Fruit fly (Drosophila melanogaster) whole organism, embryonic: ENCODE measurements around the gene RpL5.

Source experiments
- Abd-B ChIP-seq: fragments of 200-800 bp; sonication (Bioruptor generic); optimal IDR thresholded peaks from 2 replicates; lab custom pipeline; 2018; ENCODE audit warnings: missing biosample characterization, mild to moderate bottlenecking, missing genetic modification characterization, moderate library complexity
- B-H1 ChIP-seq: fragments of 200-800 bp; sonication (Bioruptor generic); IDR thresholded peaks from 3 replicates; pipeline ENCODE4 v1.3.6; 2022; ENCODE audit warnings: missing biosample characterization, missing genetic modification characterization
- C15 ChIP-seq: fragments of 200-800 bp; sonication (Bioruptor generic); IDR thresholded peaks from 3 replicates; pipeline ENCODE4 v1.3.6; 2022; ENCODE audit warnings: missing biosample characterization, missing genetic modification characterization
- CG10321 ChIP-seq: fragments of 200-800 bp; sonication (Bioruptor generic); IDR thresholded peaks from 2 replicates; pipeline ENCODE4 v1.3.6; 2022; ENCODE audit warnings: missing biosample characterization, missing genetic modification characterization
- CG11085 ChIP-seq: fragments of 200-800 bp; sonication (Bioruptor generic); IDR thresholded peaks from 2 replicates; pipeline ENCODE4 v1.3.6; 2022; ENCODE audit warnings: missing biosample characterization, missing genetic modification characterization
- CG11247 ChIP-seq: fragments of 200-800 bp; sonication (Bioruptor generic); IDR thresholded peaks from 2 replicates; pipeline ENCODE4 v1.3.6; 2022; ENCODE audit warnings: missing biosample characterization, missing genetic modification characterization
- CG11398 ChIP-seq: fragments of 200-800 bp; sonication (Bioruptor generic); optimal IDR thresholded peaks from 2 replicates; lab custom pipeline; 2016; ENCODE audit warnings: missing biosample characterization, missing genetic modification characterization
- CG1647 ChIP-seq: fragments of 200-800 bp; sonication (Bioruptor generic); optimal IDR thresholded peaks from 3 replicates; lab custom pipeline; 2016; ENCODE audit warnings: missing biosample characterization, missing genetic modification characterization
- CG16815 ChIP-seq: fragments of 200-800 bp; sonication (Bioruptor generic); optimal IDR thresholded peaks from 3 replicates; lab custom pipeline; 2017; ENCODE audit warnings: missing biosample characterization, mild to moderate bottlenecking, missing genetic modification characterization
- CG17802 ChIP-seq: fragments of 200-800 bp; sonication (Bioruptor generic); optimal IDR thresholded peaks from 2 replicates; lab custom pipeline; 2018; ENCODE audit warnings: missing biosample characterization, mild to moderate bottlenecking, missing genetic modification characterization, moderate library complexity
- CG2889 ChIP-seq: fragments of 200-800 bp; sonication (Bioruptor generic); IDR thresholded peaks from 3 replicates; pipeline ENCODE4 v1.3.6; 2022; ENCODE audit warnings: missing biosample characterization, missing genetic modification characterization
- CG30020 ChIP-seq: fragments of 200-800 bp; optimal IDR thresholded peaks from 2 replicates; lab custom pipeline; 2019; ENCODE audit warnings: missing biosample characterization, mild to moderate bottlenecking, missing genetic modification characterization, moderate library complexity
- CG30431 ChIP-seq: fragments of 200-800 bp; sonication (Bioruptor generic); optimal IDR thresholded peaks from 2 replicates; lab custom pipeline; 2017; ENCODE audit warnings: missing biosample characterization, missing genetic modification characterization
- CG31365 ChIP-seq: fragments of 200-800 bp; sonication (Bioruptor generic); optimal IDR thresholded peaks from 2 replicates; lab custom pipeline; 2018; ENCODE audit warnings: missing biosample characterization, mild to moderate bottlenecking, missing genetic modification characterization
- CG3163 ChIP-seq: fragments of 200-800 bp; sonication (Bioruptor generic); optimal IDR thresholded peaks from 3 replicates; lab custom pipeline; 2016; ENCODE audit warnings: missing biosample characterization, missing genetic modification characterization
- CG33213 ChIP-seq: fragments of 200-800 bp; sonication (Bioruptor generic); optimal IDR thresholded peaks from 3 replicates; lab custom pipeline; 2016; ENCODE audit warnings: missing biosample characterization, missing genetic modification characterization
- CG6272 ChIP-seq: fragments of 200-800 bp; sonication (Bioruptor generic); IDR thresholded peaks from 2 replicates; pipeline ENCODE4 v1.3.6; 2022; ENCODE audit warnings: missing biosample characterization, missing genetic modification characterization
- CG7839 ChIP-seq: fragments of 200-800 bp; sonication (Bioruptor generic); optimal IDR thresholded peaks from 3 replicates; lab custom pipeline; 2018; ENCODE audit warnings: missing biosample characterization, mild to moderate bottlenecking, missing genetic modification characterization, moderate library complexity
- CG9215 ChIP-seq: fragments of 200-800 bp; sonication (Bioruptor generic); IDR thresholded peaks from 2 replicates; pipeline ENCODE4 v1.3.6; 2022; ENCODE audit warnings: missing biosample characterization, missing genetic modification characterization
- CG9437 ChIP-seq: fragments of 200-800 bp; sonication (Bioruptor generic); optimal IDR thresholded peaks from 2 replicates; lab custom pipeline; 2018; ENCODE audit warnings: missing biosample characterization, mild to moderate bottlenecking, missing genetic modification characterization
- CG9797 ChIP-seq: fragments of 200-800 bp; sonication (Bioruptor generic); optimal IDR thresholded peaks from 3 replicates; lab custom pipeline; 2018; ENCODE audit warnings: missing biosample characterization, mild to moderate bottlenecking, missing genetic modification characterization
- CHES-1-like ChIP-seq: fragments of 200-800 bp; sonication (Bioruptor generic); optimal IDR thresholded peaks from 2 replicates; lab custom pipeline; 2016; ENCODE audit warnings: missing biosample characterization, missing genetic modification characterization
- Dek ChIP-seq: fragments of 200-800 bp; sonication (Bioruptor generic); optimal IDR thresholded peaks from 3 replicates; lab custom pipeline; 2019; ENCODE audit warnings: missing biosample characterization, mild to moderate bottlenecking, missing genetic modification characterization, moderate library complexity
- Dref ChIP-seq: fragments of 200-800 bp; sonication (Bioruptor generic); IDR thresholded peaks from 2 replicates; pipeline ENCODE4 v1.3.6; 2022; ENCODE audit warnings: missing biosample characterization, missing genetic modification characterization
- Elba2 ChIP-seq: fragments of 200-800 bp; sonication (Bioruptor generic); optimal IDR thresholded peaks from 3 replicates; lab custom pipeline; 2016; ENCODE audit warnings: missing biosample characterization, missing genetic modification characterization
- Ets65A ChIP-seq: fragments of 200-800 bp; sonication (Bioruptor generic); peaks from one replicate; lab custom pipeline; 2016; ENCODE audit warnings: missing biosample characterization, missing genetic modification characterization
- GATAe ChIP-seq: fragments of 200-800 bp; sonication (Bioruptor generic); conservative IDR thresholded peaks from 2 replicates; pipeline ENCODE4 v1.3.6; 2022; ENCODE audit warnings: missing biosample characterization, missing genetic modification characterization
- HmgD ChIP-seq: fragments of 200-800 bp; sonication (Bioruptor generic); optimal IDR thresholded peaks from 3 replicates; lab custom pipeline; 2016; ENCODE audit warnings: missing biosample characterization, missing genetic modification characterization
- Hr78 ChIP-seq, 2 experiments: fragments of 200-800 bp in 1 of 2; fragments of >200 bp in 1 of 2; sonication (Bioruptor generic) in 1 of 2; optimal IDR thresholded peaks; 2 replicates each; lab custom pipeline; 2017 to 2019; ENCODE audit warnings: missing biosample characterization in 2 of 2, missing genetic modification characterization in 2 of 2, mild to moderate bottlenecking in 1 of 2, moderate library complexity in 1 of 2
- Kr ChIP-seq: fragments of 200-800 bp; sonication (Bioruptor generic); optimal IDR thresholded peaks from 2 replicates; lab custom pipeline; 2017; ENCODE audit warnings: missing biosample characterization, mild to moderate bottlenecking, missing genetic modification characterization
- MTF-1 ChIP-seq: fragments of 200-800 bp; sonication (Bioruptor generic); optimal IDR thresholded peaks from 2 replicates; lab custom pipeline; 2018; ENCODE audit warnings: missing biosample characterization, mild to moderate bottlenecking, missing genetic modification characterization, borderline replicate concordance
- Ssrp ChIP-seq: fragments of 200-800 bp; sonication (Bioruptor generic); optimal IDR thresholded peaks from 2 replicates; lab custom pipeline; 2018; ENCODE audit warnings: missing biosample characterization, mild to moderate bottlenecking, missing genetic modification characterization, moderate library complexity
- abd-A ChIP-seq: fragments of 200-800 bp; sonication (Bioruptor generic); optimal IDR thresholded peaks from 3 replicates; lab custom pipeline; 2019; ENCODE audit warnings: missing biosample characterization, mild to moderate bottlenecking, missing genetic modification characterization, moderate library complexity
- bbx ChIP-seq: fragments of 200-800 bp; sonication (Bioruptor generic); IDR thresholded peaks from 2 replicates; pipeline ENCODE4 v1.3.6; 2022; ENCODE audit warnings: missing biosample characterization, missing genetic modification characterization; ENCODE audit not compliant: partially characterized antibody
- bsh ChIP-seq, 2 experiments: fragments of 200-800 bp; sonication (Bioruptor generic); optimal IDR thresholded peaks; 2 replicates each; lab custom pipeline; 2017 to 2018; ENCODE audit warnings: mild to moderate bottlenecking in 2 of 2, missing biosample characterization in 2 of 2, missing genetic modification characterization in 2 of 2, moderate library complexity in 1 of 2
- dan ChIP-seq: fragments of 200-800 bp; sonication (Bioruptor generic); IDR thresholded peaks from 2 replicates; pipeline ENCODE4 v1.3.6; 2022; ENCODE audit warnings: missing biosample characterization, missing genetic modification characterization
- dysf ChIP-seq: fragments of 200-800 bp; sonication (Bioruptor generic); IDR thresholded peaks from 3 replicates; pipeline ENCODE4 v1.3.6; 2022; ENCODE audit warnings: missing biosample characterization, missing genetic modification characterization
- gsb ChIP-seq: fragments of 200-800 bp; sonication (Bioruptor generic); IDR thresholded peaks from 2 replicates; pipeline ENCODE4 v1.3.6; 2022; ENCODE audit warnings: missing biosample characterization, missing genetic modification characterization
- jigr1 ChIP-seq: fragments of 200-800 bp; sonication (Bioruptor generic); IDR thresholded peaks from 3 replicates; pipeline ENCODE4 v1.3.6; 2022; ENCODE audit warnings: missing biosample characterization, missing genetic modification characterization
- lmd ChIP-seq: fragments of 200-800 bp; sonication (Bioruptor generic); IDR thresholded peaks from 2 replicates; pipeline ENCODE4 v1.3.6; 2022; ENCODE audit warnings: missing biosample characterization, missing genetic modification characterization
- lov ChIP-seq, 2 experiments: fragments of 200-800 bp in 1 of 2; fragments of >200 bp in 1 of 2; sonication (Bioruptor generic) in 1 of 2; IDR thresholded peaks in 1 of 2; optimal IDR thresholded peaks in 1 of 2; 2 replicates in 1 of 2; 3 replicates in 1 of 2; pipeline versions ENCODE4 v1.3.6 to Lab custom; 2017 to 2022; ENCODE audit warnings: missing biosample characterization in 1 of 2, missing genetic modification characterization in 1 of 2
- mirr ChIP-seq: fragments of 200-800 bp; sonication (Bioruptor generic); optimal IDR thresholded peaks from 3 replicates; lab custom pipeline; 2018; ENCODE audit warnings: missing biosample characterization, mild to moderate bottlenecking, missing genetic modification characterization
- nmo ChIP-seq: fragments of 200-800 bp; sonication (Bioruptor generic); optimal IDR thresholded peaks from 2 replicates; lab custom pipeline; 2018; ENCODE audit warnings: missing biosample characterization, mild to moderate bottlenecking, missing genetic modification characterization, moderate library complexity
- sisA ChIP-seq: fragments of 200-800 bp; sonication (Bioruptor generic); IDR thresholded peaks from 2 replicates; pipeline ENCODE4 v1.3.6; 2022; ENCODE audit warnings: missing biosample characterization, missing genetic modification characterization
- sob ChIP-seq: fragments of 200-800 bp; sonication (Bioruptor generic); IDR thresholded peaks from 2 replicates; pipeline ENCODE4 v1.3.6; 2022; ENCODE audit warnings: missing biosample characterization, missing genetic modification characterization
- sqz ChIP-seq: fragments of 200-800 bp; sonication (Bioruptor generic); optimal IDR thresholded peaks from 3 replicates; lab custom pipeline; 2018; ENCODE audit warnings: missing biosample characterization, mild to moderate bottlenecking, missing genetic modification characterization
- sug ChIP-seq: fragments of 200-800 bp; optimal IDR thresholded peaks from 2 replicates; lab custom pipeline; 2019; ENCODE audit warnings: missing biosample characterization, mild to moderate bottlenecking, missing genetic modification characterization, moderate library complexity
- tap ChIP-seq: fragments of 200-800 bp; optimal IDR thresholded peaks from 3 replicates; lab custom pipeline; 2019; ENCODE audit warnings: missing biosample characterization, mild to moderate bottlenecking, missing genetic modification characterization, moderate library complexity
- trem ChIP-seq: fragments of 200-800 bp; optimal IDR thresholded peaks from 3 replicates; lab custom pipeline; 2019; ENCODE audit warnings: missing biosample characterization, mild to moderate bottlenecking, missing genetic modification characterization, moderate library complexity
- vfl ChIP-seq: fragments of 200-800 bp; sonication (Bioruptor generic); optimal IDR thresholded peaks from 2 replicates; lab custom pipeline; 2016; ENCODE audit warnings: missing biosample characterization, missing genetic modification characterization
- zen2 ChIP-seq: fragments of 200-800 bp; sonication (Bioruptor generic); IDR thresholded peaks from 3 replicates; pipeline ENCODE4 v1.3.6; 2022; ENCODE audit warnings: missing biosample characterization, missing genetic modification characterization; ENCODE audit not compliant: partially characterized antibody

RpL5 gene

DNA sequence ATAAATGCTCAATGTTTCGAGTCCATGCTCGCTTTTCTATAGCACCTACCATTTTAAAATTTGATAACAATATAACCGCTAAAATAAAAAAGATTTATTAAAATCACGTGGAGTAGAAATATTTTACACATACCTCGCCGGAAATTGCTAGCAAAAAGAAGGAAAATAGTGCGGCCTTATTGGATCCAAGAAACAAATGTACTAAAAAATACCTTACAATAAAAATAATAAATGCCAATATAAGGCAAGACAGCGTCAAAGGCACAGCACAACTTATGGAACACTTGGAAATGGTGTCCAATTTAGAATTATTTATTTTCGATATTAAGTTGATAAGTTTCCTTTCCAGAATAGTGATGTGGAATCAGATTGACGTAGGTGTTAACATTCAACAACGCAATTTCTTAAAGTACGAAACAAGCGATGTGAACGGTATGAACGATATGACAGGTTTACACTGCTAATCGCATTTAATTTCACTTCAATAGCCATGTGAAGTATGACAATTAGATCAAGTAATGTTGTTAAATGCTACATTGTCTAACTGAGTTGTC, at the start of gene RpL5 (continued):
- TF ChIP-seq C15 (GFP tag; lab: Robert Waterston, UW), result no peak
- peak; percentile 50; the same call in 1 of the 2 replicates for TF ChIP-seq CG11085 (GFP tag; lab: Robert Waterston, UW)
- no peak for TF ChIP-seq CG11247 (GFP tag; lab: Robert Waterston, UW)
- TF ChIP-seq CG9215 (GFP tag; lab: Robert Waterston, UW), result no peak
- no peak for TF ChIP-seq Hr78 (GFP tag; optimal IDR thresholded peaks at IDR 0.05; lab: Kevin White, UChicago)
- TF ChIP-seq CG9797 (GFP tag; lab: Kevin White, UChicago), result no peak
- no peak for TF ChIP-seq abd-A (tag; lab: Kevin White, UChicago)
- TF ChIP-seq Kr (GFP tag; lab: Kevin White, UChicago), result no peak
- no peak for TF ChIP-seq CG9437
- no peak for TF ChIP-seq sqz
- no peak; the same call in 2 of the 3 replicates for TF ChIP-seq dysf (GFP tag; lab: Robert Waterston, UW)
- TF ChIP-seq lmd (GFP tag; lab: Robert Waterston, UW), result no peak
- TF ChIP-seq HmgD (GFP tag; lab: Kevin White, UChicago), result peak; percentile 40
- TF ChIP-seq jigr1 (GFP tag; lab: Robert Waterston, UW), result no peak
- TF ChIP-seq nmo (GFP tag; lab: Kevin White, UChicago), result peak; percentile 74
- peak; percentile 100 for TF ChIP-seq CG30020 (tag; lab: Kevin White, UChicago)
- peak; percentile 75 for TF ChIP-seq CG33213 (GFP tag; lab: Kevin White, UChicago)
- no peak for TF ChIP-seq Dek (tag; lab: Kevin White, UChicago)
- TF ChIP-seq Ets65A (GFP tag; lab: Kevin White, UChicago), result peak; percentile 97
- no peak for TF ChIP-seq CG10321 (GFP tag; lab: Robert Waterston, UW)
- no peak for TF ChIP-seq CG2889 (GFP tag; lab: Robert Waterston, UW)
- TF ChIP-seq CG6272 (GFP tag; lab: Robert Waterston, UW), result no peak
- TF ChIP-seq Abd-B, result peak; percentile 82
- no peak for TF ChIP-seq Dref (GFP tag; lab: Robert Waterston, UW)
- peak; percentile 44 for TF ChIP-seq MTF-1
- no peak for TF ChIP-seq lov (optimal IDR thresholded peaks at IDR 0.05; lab: Kevin White, UChicago)
- no peak for TF ChIP-seq lov (GFP tag; IDR thresholded peaks at IDR 0.05; lab: Robert Waterston, UW)
- TF ChIP-seq CG31365 (tag; lab: Kevin White, UChicago), result no peak
- TF ChIP-seq GATAe (GFP tag; lab: Robert Waterston, UW), result no peak
- TF ChIP-seq sob (GFP tag; lab: Robert Waterston, UW), result no peak; the same call in 1 of the 2 replicates
- TF ChIP-seq CG1647 (GFP tag; lab: Kevin White, UChicago), result no peak
- no peak for TF ChIP-seq CG11398 (GFP tag; lab: Kevin White, UChicago)
- TF ChIP-seq vfl, result no peak
- TF ChIP-seq trem, result peak; percentile 36
- TF ChIP-seq tap, result peak; percentile 1
- TF ChIP-seq mirr (GFP tag; lab: Kevin White, UChicago), result no peak
- TF ChIP-seq CG3163, result no peak
- peak; percentile 98 for TF ChIP-seq CG17802 (tag; lab: Kevin White, UChicago)
- TF ChIP-seq sisA (GFP tag; lab: Robert Waterston, UW), result no peak
- peak; percentile 29 for TF ChIP-seq CG7839 (tag; lab: Kevin White, UChicago)
- peak; percentile 19 for TF ChIP-seq sug (tag; lab: Kevin White, UChicago)
- TF ChIP-seq CG30431 (GFP tag; lab: Kevin White, UChicago), result peak; percentile 11
- no peak for TF ChIP-seq Ssrp
- TF ChIP-seq B-H1 (GFP tag; lab: Robert Waterston, UW), result no peak
- TF ChIP-seq CG16815 (GFP tag; lab: Kevin White, UChicago), result no peak
- TF ChIP-seq gsb, result no peak
- TF ChIP-seq zen2 (GFP tag; lab: Robert Waterston, UW), result no peak
- TF ChIP-seq CHES-1-like (GFP tag; lab: Kevin White, UChicago), result no peak
- TF ChIP-seq bsh (GFP tag; optimal IDR thresholded peaks at IDR 0.05; lab: Kevin White, UChicago), result no peak
- TF ChIP-seq Elba2, result peak; percentile 4
- TF ChIP-seq dan (GFP tag; lab: Robert Waterston, UW), result no peak
- no peak for TF ChIP-seq bbx (GFP tag; lab: Robert Waterston, UW)
